Worm (Caenorhabditis elegans): ENCODE measurements around the gene inx-10.

DNA sequence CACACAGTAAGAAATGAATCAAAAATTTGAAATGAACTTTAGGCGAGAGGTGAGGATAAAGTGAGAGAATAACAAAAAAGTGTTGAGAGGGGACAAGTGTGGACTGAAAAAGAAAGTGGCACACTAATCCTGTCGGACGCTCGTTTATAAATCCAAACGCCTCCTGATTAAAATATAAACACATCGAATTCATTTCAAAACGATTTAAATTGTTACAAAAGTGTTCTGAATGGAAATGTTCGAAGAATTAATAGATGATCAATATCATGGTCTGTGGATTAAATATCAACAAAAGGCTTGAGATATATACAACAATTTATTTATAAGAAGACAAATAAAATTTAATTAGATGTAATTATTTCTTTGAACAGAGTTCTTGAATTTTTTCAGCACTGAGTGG lies 39.2 kb downstream of the inx-10 start, which contains the start of gene B0222.11:
- TF ChIP-seq ama-1 (optimal IDR thresholded peaks at IDR 0.05) (no peak), nhr-12 (tag; optimal IDR thresholded peaks at IDR 0.05) (no peak), snpc-4 (tag; optimal IDR thresholded peaks at IDR 0.05) (no peak), tbx-2 (tag; optimal IDR thresholded peaks at IDR 0.05) (no peak), nhr-237 (tag; optimal IDR thresholded peaks at IDR 0.05) (no peak)
